Worm (Caenorhabditis elegans): ENCODE results near the gene acr-3.

ce11 chrX:6665129-6665858, 44.0 kb upstream of the acr-3 start:
- TF ChIP-seq dao-5 (tag; optimal IDR thresholded peaks at IDR 0.05), result no peak
- TF ChIP-seq W03F9.2 (tag; optimal IDR thresholded peaks at IDR 0.05), result no peak
- TF ChIP-seq him-1 (tag; optimal IDR thresholded peaks at IDR 0.05), result no peak

Data from whole organism, L4/young adult.